Worm (Caenorhabditis elegans): ENCODE measurements around the gene wbp-2.

Gene wbp-2

DNA sequence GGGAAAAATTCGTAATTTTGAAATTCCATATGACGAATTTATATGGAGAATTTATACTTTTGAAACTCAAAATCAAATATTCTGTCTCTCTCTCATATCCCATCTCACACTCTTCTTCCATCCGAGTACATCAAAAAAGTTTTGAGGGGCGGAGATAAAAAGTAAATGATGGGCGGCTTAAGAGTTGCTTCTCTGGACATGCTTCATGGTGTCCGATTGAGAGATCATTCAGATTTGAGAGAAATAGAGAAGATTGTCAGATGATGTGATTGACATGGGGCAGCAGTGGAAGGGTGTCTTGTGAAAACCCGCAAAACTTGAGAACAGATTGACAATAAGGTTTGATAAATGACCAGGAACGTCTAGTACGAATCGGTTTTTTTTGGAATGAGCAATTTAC is 13.9 kb upstream of the wbp-2 start:
- TF ChIP-seq nhr-10 (tag; optimal IDR thresholded peaks at IDR 0.05) (no peak), elt-3 (tag; optimal IDR thresholded peaks at IDR 0.05) (no peak), sem-4 (tag; optimal IDR thresholded peaks at IDR 0.05) (no peak), ceh-82 (tag; optimal IDR thresholded peaks at IDR 0.05) (no peak), nhr-25 (tag; optimal IDR thresholded peaks at IDR 0.05) (no peak), C34F6.9 (tag; optimal IDR thresholded peaks at IDR 0.05) (peak; percentile 37), nhr-77 (tag; optimal IDR thresholded peaks at IDR 0.05) (no peak), nhr-21 (tag; optimal IDR thresholded peaks at IDR 0.05) (no peak), alr-1 (tag; optimal IDR thresholded peaks at IDR 0.05) (no peak), mab-5 (tag; optimal IDR thresholded peaks at IDR 0.05) (no peak), Y55F3AM.14 (GFP tag; optimal IDR thresholded peaks at IDR 0.05) (no peak), nhr-129 (tag; optimal IDR thresholded peaks at IDR 0.05) (peak; percentile 33), egl-27 (tag; optimal IDR thresholded peaks at IDR 0.05) (no peak), lsy-2 (tag; optimal IDR thresholded peaks at IDR 0.05) (no peak)

DNA sequence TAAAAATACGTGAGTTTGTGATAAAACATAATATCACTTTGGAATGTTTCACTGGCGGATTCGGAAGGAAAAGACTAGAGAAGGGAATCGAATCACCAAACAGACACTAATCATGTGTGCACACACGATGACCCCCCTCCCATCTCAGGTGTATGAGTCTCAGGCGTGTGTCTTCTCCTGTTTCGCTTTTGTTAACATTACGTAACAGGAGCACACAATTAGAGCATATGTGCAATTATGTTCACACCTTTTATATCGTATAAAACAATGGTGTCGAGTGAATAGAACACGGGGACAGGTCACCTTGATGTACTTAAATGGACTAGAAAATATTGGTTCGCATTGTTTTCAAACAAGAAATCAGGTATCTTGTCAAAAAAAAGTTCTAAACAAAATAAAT is 12.8 kb upstream of the wbp-2 start:
- TF ChIP-seq nhr-129 (tag; optimal IDR thresholded peaks at IDR 0.05) = peak; percentile 2
- TF ChIP-seq ama-1 (optimal IDR thresholded peaks at IDR 0.05) = no peak
- TF ChIP-seq unc-39 (tag; optimal IDR thresholded peaks at IDR 0.05) = no peak
- TF ChIP-seq skn-1 (tag; optimal IDR thresholded peaks at IDR 0.05) = no peak

DNA sequence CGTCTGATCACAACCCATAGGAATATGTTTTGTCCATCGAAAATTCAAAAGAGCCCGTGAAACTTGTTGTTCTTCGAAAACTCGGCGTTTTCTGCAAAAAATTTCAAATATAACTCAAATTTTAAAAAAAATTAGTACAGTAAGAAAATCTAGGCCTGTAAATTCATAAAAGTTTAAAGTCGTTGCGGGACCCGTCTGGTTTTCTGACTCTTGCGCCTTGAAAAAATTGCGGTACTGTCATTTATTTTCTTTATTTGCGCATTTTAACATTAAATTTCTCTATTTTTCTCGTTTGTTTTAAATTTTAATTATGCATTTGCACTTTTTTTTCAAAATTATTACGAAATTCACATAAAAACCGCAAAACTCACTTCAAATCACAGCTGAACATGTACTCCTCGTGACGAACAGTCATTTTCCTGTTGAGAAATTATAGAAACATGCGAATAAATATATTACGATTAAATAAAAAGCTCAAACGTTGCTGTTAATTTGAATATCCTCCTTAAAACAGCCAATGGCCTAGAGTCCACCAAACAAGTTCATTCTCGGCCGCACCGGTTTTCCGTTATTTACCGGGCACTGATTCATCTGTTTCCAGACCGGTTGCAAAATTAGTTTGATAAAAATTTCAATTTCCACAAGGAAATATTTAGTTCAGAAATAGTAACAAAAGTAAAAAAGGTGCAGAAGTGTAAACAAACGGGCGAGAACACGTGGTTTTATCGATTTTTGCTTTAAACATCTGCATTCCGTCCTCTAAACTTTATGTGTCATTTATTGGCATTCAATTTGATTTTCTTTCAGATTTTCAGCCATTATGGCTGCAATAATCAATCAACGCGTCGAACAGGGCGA is 10.3 kb upstream of the wbp-2 start, which contains the start of the genes csa-1 and wdfy-2:
TSS of gene csa-1 (minus strand) at position 669 of the 858 bp plus-strand sequence.
TSS of gene wdfy-2 (plus strand) at position 808 of the 858 bp plus-strand sequence.
- TF ChIP-seq gmeb-1 (tag; optimal IDR thresholded peaks at IDR 0.05) (peak; percentile 27), nhr-6 (tag; optimal IDR thresholded peaks at IDR 0.05) (no peak), ztf-1 (GFP tag; conservative IDR thresholded peaks at IDR 0.05) (no peak), lin-39 (tag; optimal IDR thresholded peaks at IDR 0.05) (no peak), mbf-1 (tag; optimal IDR thresholded peaks at IDR 0.05) (no peak), ztf-11 (tag; optimal IDR thresholded peaks at IDR 0.05) (no peak), unc-55 (GFP tag; optimal IDR thresholded peaks at IDR 0.05) (peak; percentile 20), C34F6.9 (tag; optimal IDR thresholded peaks at IDR 0.05) (peak; percentile 41), blmp-1 (tag; optimal IDR thresholded peaks at IDR 0.05; ENCODE audit: insufficient read depth) (no peak), fos-1 (tag; optimal IDR thresholded peaks at IDR 0.05) (peak; percentile 47)

DNA sequence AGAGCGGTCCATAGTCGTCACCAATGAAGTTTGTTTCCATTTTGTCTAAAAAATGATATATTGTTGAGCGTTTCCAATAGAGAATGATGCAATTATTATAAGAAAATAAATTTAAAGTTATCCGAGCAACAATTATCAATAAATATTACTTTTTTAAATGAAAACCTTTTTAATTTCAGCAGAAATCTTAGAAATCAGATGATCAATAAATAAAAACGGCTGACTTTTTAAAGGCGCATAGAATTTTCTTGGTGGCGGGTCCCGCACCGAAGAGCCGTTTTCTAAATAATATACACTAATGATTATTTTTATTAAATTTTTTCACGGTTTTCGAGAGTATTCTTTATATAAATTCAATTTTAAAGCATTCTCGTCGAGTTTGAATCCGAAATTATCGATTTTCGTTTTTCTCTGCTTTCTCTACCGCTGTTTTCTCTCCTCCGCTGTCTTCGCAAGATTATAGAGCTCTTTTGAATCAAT is 6.7 kb upstream of the wbp-2 start, which contains the start of gene rab-39:
TSS of gene rab-39 (minus strand) at position 51 of the 480 bp plus-strand sequence.
- TF ChIP-seq nhr-25 (tag; optimal IDR thresholded peaks at IDR 0.05) (no peak), crh-2 (tag; optimal IDR thresholded peaks at IDR 0.05) (peak; percentile 20), fos-1 (tag; optimal IDR thresholded peaks at IDR 0.05) (peak; percentile 20), lsy-2 (tag; optimal IDR thresholded peaks at IDR 0.05) (peak in 1 of 2 experiments; percentile 62), mdl-1 (tag; optimal IDR thresholded peaks at IDR 0.05) (no peak), C34F6.9 (tag; optimal IDR thresholded peaks at IDR 0.05) (peak; percentile 72), unc-55 (GFP tag; optimal IDR thresholded peaks at IDR 0.05) (peak; percentile 69), lin-13 (GFP tag; optimal IDR thresholded peaks at IDR 0.05) (peak; percentile 23)

DNA sequence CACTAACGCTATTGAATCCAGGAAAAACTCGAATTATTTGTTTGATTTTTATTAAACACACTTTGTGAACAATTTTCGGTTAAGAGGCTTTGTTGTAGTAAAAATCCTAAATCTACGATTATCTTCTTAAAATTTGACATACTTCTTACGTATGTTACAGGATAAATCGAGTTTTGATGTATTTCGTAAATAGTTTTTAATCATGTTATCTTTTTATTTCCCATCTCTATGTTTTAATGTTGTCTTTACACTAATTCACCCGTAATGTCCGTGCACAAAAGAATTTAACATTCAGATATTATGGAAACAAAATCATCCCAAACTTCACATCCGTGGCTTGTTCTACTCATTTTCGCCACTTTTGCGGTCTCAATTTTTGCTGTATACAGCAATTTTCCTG is 5.9 kb upstream of the wbp-2 start, which contains the start of gene egli-1:
TSS of gene egli-1 (plus strand) at position 301 of the 400 bp plus-strand sequence.
- no peak for TF ChIP-seq lin-13 (GFP tag; optimal IDR thresholded peaks at IDR 0.05)
- TF ChIP-seq egl-27 (tag; optimal IDR thresholded peaks at IDR 0.05) = no peak
- TF ChIP-seq skn-1 (tag; optimal IDR thresholded peaks at IDR 0.05) = no peak
- no peak for TF ChIP-seq ZK546.5 (tag; optimal IDR thresholded peaks at IDR 0.05)
- TF ChIP-seq unc-39 (tag; optimal IDR thresholded peaks at IDR 0.05) = no peak
- TF ChIP-seq elt-1 (tag; optimal IDR thresholded peaks at IDR 0.05) = no peak
- no peak for TF ChIP-seq nhr-77 (tag; optimal IDR thresholded peaks at IDR 0.05)
- TF ChIP-seq nhr-129 (tag; optimal IDR thresholded peaks at IDR 0.05) = no peak
- no peak for TF ChIP-seq F13H6.1 (tag; optimal IDR thresholded peaks at IDR 0.05)
- TF ChIP-seq ceh-16 (tag; optimal IDR thresholded peaks at IDR 0.05) = no peak
- TF ChIP-seq aly-2 (tag; optimal IDR thresholded peaks at IDR 0.05) = no peak
- no peak for TF ChIP-seq ztf-4 (tag; optimal IDR thresholded peaks at IDR 0.05)
- TF ChIP-seq ztf-11 (tag; optimal IDR thresholded peaks at IDR 0.05) = no peak
- TF ChIP-seq mab-5 (tag; optimal IDR thresholded peaks at IDR 0.05) = no peak
- no peak for TF ChIP-seq alr-1 (tag; optimal IDR thresholded peaks at IDR 0.05)

All from whole organism, L2 larva.